Fruit fly (Drosophila melanogaster): ENCODE measurements around the gene CG33695.

The CG33695 gene

DNA sequence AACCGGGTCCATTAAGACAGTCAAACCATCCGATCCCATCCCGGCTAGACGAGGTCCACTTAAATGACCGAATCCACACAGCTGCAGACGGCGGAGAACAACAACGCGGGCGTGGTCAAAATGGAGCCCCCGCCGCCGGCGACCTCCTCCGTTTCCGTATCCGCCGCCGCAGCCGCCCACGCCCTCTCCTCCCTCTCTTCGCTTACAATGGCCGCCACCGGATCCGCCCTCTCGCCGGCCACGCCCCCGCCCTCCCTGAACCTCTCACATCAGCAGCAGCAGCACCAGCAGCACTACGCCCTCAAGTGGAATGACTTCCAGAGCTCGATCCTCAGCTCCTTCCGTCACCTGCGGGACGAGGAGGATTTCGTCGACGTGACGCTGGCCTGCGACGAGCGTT, 42.3 kb upstream of the CG33695 start:
- TF ChIP-seq CG34406 (GFP tag; optimal IDR thresholded peaks at IDR 0.05) (no peak), spab (GFP tag; optimal IDR thresholded peaks at IDR 0.05) (no peak), fd85E (GFP tag; optimal IDR thresholded peaks at IDR 0.05) (no peak)

dm6 chr2L:11236364-11236763, 41.5 kb upstream of the CG33695 start:
- TF ChIP-seq eg (GFP tag; IDR thresholded peaks at IDR 0.05) (no peak), CG6854 (GFP tag; optimal IDR thresholded peaks at IDR 0.05) (no peak), CG8632 (GFP tag; optimal IDR thresholded peaks at IDR 0.05) (no peak), CG11762 (GFP tag; optimal IDR thresholded peaks at IDR 0.05; ENCODE audit: insufficient read depth) (no peak), CG16779 (tag; optimal IDR thresholded peaks at IDR 0.05) (no peak)

DNA sequence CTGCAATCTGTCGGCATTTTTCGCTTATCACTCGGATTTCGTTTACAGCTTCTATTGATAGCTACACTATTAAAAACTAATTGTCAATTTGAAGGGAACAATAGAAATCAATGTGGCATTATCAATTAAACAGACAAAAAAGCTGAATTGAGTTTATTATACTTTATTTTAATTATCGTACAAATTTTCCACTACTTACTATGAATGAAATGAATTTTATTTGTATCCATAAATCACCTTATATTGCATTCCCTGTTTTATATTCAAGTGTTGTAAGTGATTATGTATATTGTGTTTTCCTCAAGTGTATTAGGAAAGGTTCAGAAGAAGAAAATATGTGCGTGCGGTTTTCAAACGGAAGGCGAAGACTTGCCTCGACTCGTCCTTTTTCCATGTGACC, 33.9 kb upstream of the CG33695 start:
- TF ChIP-seq CG3919 (GFP tag; optimal IDR thresholded peaks at IDR 0.05), result no peak
- no peak for TF ChIP-seq Eip78C (GFP tag)
- no peak for TF ChIP-seq fd85E (GFP tag; optimal IDR thresholded peaks at IDR 0.05)
- no peak for TF ChIP-seq Gug (GFP tag; IDR thresholded peaks at IDR 0.05)
- TF ChIP-seq eg (GFP tag; IDR thresholded peaks at IDR 0.05), result no peak

DNA sequence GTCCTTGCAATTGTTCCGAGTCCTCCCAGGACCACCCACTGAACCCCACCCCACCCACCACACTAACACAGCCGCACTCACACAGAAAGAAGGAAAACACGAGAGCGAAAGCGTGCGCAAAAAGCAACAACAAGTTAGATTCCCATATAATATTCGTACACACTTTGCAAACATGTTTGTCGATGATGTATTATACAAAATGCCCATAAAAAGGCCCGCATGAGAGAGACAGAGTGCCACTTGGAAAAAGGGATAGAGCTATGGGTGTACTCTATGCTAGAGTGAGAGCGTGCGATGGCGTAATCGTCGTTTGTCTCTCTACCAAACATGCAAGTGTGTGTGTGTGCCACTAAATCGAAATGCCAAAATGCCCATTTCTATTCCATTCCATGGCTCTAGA, 30.1 kb upstream of the CG33695 start:
- no peak for TF ChIP-seq Hr39 (GFP tag; optimal IDR thresholded peaks at IDR 0.05)
- no peak for TF ChIP-seq CG8319 (GFP tag; optimal IDR thresholded peaks at IDR 0.05)
- TF ChIP-seq CG6792 (GFP tag; optimal IDR thresholded peaks at IDR 0.05), result no peak
- TF ChIP-seq CG11294 (GFP tag; IDR thresholded peaks at IDR 0.05), result no peak
- TF ChIP-seq Eip93F (GFP tag; optimal IDR thresholded peaks at IDR 0.05), result no peak
- no peak for TF ChIP-seq CG4318 (GFP tag; optimal IDR thresholded peaks at IDR 0.05)
- TF ChIP-seq CG8632 (GFP tag; optimal IDR thresholded peaks at IDR 0.05), result no peak

- TF ChIP-seq svp (GFP tag) (no peak), topi (GFP tag; optimal IDR thresholded peaks at IDR 0.05) (no peak), CG11294 (GFP tag; IDR thresholded peaks at IDR 0.05) (no peak), Sox15 (GFP tag; optimal IDR thresholded peaks at IDR 0.05) (no peak), Eip93F (GFP tag; optimal IDR thresholded peaks at IDR 0.05) (no peak), Sox102F (GFP tag; optimal IDR thresholded peaks at IDR 0.05) (no peak), CG11762 (GFP tag; optimal IDR thresholded peaks at IDR 0.05; ENCODE audit: insufficient read depth) (no peak), dac (GFP tag; optimal IDR thresholded peaks at IDR 0.05) (no peak), acj6 (GFP tag; optimal IDR thresholded peaks at IDR 0.05) (no peak), pdm3 (GFP tag; optimal IDR thresholded peaks at IDR 0.05) (no peak), dsx (GFP tag; optimal IDR thresholded peaks at IDR 0.05; ENCODE audit: poor library complexity, severe bottlenecking) (no peak), fd85E (GFP tag; optimal IDR thresholded peaks at IDR 0.05) (no peak), Lpt (GFP tag; optimal IDR thresholded peaks at IDR 0.05) (no peak), cyc (GFP tag; optimal IDR thresholded peaks at IDR 0.05) (no peak), CG8319 (GFP tag; optimal IDR thresholded peaks at IDR 0.05) (no peak), Sox14 (GFP tag; optimal IDR thresholded peaks at IDR 0.05) (no peak), Met (GFP tag; optimal IDR thresholded peaks at IDR 0.05) (no peak), CG6792 (GFP tag; optimal IDR thresholded peaks at IDR 0.05) (no peak)
Measured at dm6 chr2L:11249376-11249775, 28.4 kb upstream of the CG33695 start.

DNA sequence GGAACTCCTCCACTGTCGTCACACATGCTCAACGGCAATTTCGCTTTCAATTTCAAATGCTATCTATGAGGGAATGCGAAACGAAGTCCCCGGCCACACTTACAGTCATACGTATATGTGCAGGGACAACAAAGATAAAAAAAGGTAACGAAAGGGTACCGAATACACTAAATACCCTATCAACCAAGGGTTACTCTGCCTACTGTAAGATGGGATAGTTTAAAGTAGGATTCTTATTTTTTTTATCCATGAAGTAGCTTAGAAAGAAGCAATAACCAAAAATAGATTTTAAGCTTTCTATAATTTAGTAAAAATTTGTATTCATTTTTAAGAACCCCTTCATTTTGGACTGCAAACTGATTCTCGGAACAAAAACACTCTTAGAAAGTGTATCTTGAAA, 26.6 kb upstream of the CG33695 start:
- TF ChIP-seq lz (GFP tag; optimal IDR thresholded peaks at IDR 0.05) (peak; percentile 7), Eip78C (GFP tag) (peak; percentile 66), Hr4 (GFP tag; optimal IDR thresholded peaks at IDR 0.05) (peak; percentile 56), CG8632 (GFP tag; optimal IDR thresholded peaks at IDR 0.05) (no peak), eg (GFP tag; IDR thresholded peaks at IDR 0.05) (0 out of 3 replicates have a peak, but pooled peaks have one; percentile 15), CG32006 (GFP tag; optimal IDR thresholded peaks at IDR 0.05) (peak; percentile 41), OdsH (GFP tag; optimal IDR thresholded peaks at IDR 0.05) (no peak), CG15336 (GFP tag; IDR thresholded peaks at IDR 0.05) (0 out of 2 replicates have a peak, but pooled peaks have one; percentile 34), Sox15 (GFP tag; optimal IDR thresholded peaks at IDR 0.05) (no peak), CG8119 (GFP tag; IDR thresholded peaks at IDR 0.05) (peak; percentile 38; the same call in 1 of the 3 replicates)

All from whole organism, prepupa.